Worm (Caenorhabditis elegans) whole organism, early embryonic: Measurements from ENCODE around the gene C35D10.12.

ENCODE experiments used
- ama-1 ChIP-seq: fragments of 150-350 bp; optimal IDR thresholded peaks from 2 replicates; lab custom pipeline; 2014
- ceh-13 ChIP-seq: fragments of 200-800 bp; sonication (Bioruptor generic); optimal IDR thresholded peaks from 2 replicates; lab custom pipeline; 2018; ENCODE audit warnings: mild to moderate bottlenecking, missing genetic modification characterization, missing compliant biosample characterization
- ceh-36 ChIP-seq: sonication (generic microtip); optimal IDR thresholded peaks from 2 replicates; lab custom pipeline; 2016; ENCODE audit warnings: missing genetic modification characterization, inconsistent platforms, missing compliant biosample characterization
- ets-7 ChIP-seq: sonication (generic microtip); optimal IDR thresholded peaks from 2 replicates; lab custom pipeline; 2016; ENCODE audit warnings: missing genotype, missing genetic modification characterization, missing compliant biosample characterization
- flt-1 ChIP-seq: fragments of 200-800 bp; sonication (Bioruptor generic); IDR thresholded peaks from 2 replicates; pipeline ENCODE4 v1.3.6; 2022; ENCODE audit warnings: missing genetic modification characterization, missing compliant biosample characterization
- scrt-1 ChIP-seq: fragments of 200-800 bp; sonication (Bioruptor generic); IDR thresholded peaks from 2 replicates; pipeline ENCODE4 v1.3.6; 2022; ENCODE audit warnings: missing genetic modification characterization, missing compliant biosample characterization
- tra-4 ChIP-seq: sonication (generic microtip); optimal IDR thresholded peaks from 2 replicates; lab custom pipeline; 2017; ENCODE audit warnings: missing genetic modification characterization, missing compliant biosample characterization

- TF ChIP-seq ceh-13 (GFP tag; lab: Kevin White, UChicago), result no peak
- no peak for TF ChIP-seq flt-1 (GFP tag; lab: Robert Waterston, UW)
- no peak for TF ChIP-seq ceh-36 (tag; lab: Kevin White, UChicago)
- no peak for TF ChIP-seq ets-7 (tag; lab: Kevin White, UChicago)
- TF ChIP-seq scrt-1 (GFP tag; lab: Robert Waterston, UW), result no peak
- no peak for TF ChIP-seq ama-1 (lab: Kevin White, UChicago)
- no peak for TF ChIP-seq tra-4
These were observed 44.3 kb upstream of the C35D10.12 start for ce11 chrIII:4918906-4919305.
